Worm (Caenorhabditis elegans): ENCODE measurements around the gene F54C9.9.

Gene F54C9.9

ce11 chrII:8559188-8559587, 18.7 kb upstream of the F54C9.9 start:
- TF ChIP-seq ceh-27 (GFP tag; optimal IDR thresholded peaks at IDR 0.05) (no peak), ztf-3 (GFP tag; optimal IDR thresholded peaks at IDR 0.05) (no peak), nhr-120 (GFP tag; IDR thresholded peaks at IDR 0.05) (no peak), ztf-6 (GFP tag; IDR thresholded peaks at IDR 0.05) (no peak)

- TF ChIP-seq egrh-3 (GFP tag; IDR thresholded peaks at IDR 0.05) (no peak), Y67H2A.10 (GFP tag; conservative IDR thresholded peaks at IDR 0.05) (peak; percentile 94), repo-1 (tag; optimal IDR thresholded peaks at IDR 0.05) (peak; percentile 93), attf-3 (GFP tag; conservative IDR thresholded peaks at IDR 0.05) (peak; percentile 85), T07F8.4 (tag; optimal IDR thresholded peaks at IDR 0.05) (peak; percentile 65), dpl-1 (GFP tag; optimal IDR thresholded peaks at IDR 0.05) (peak; percentile 73), attf-6 (GFP tag; IDR thresholded peaks at IDR 0.05) (peak; percentile 53; the same call in 1 of the 2 replicates), zim-3 (tag; optimal IDR thresholded peaks at IDR 0.05) (peak; percentile 64), ztf-25 (GFP tag; IDR thresholded peaks at IDR 0.05) (0 out of 2 replicates have a peak, but pooled peaks have one; percentile 9), snpc-4 (GFP tag; optimal IDR thresholded peaks at IDR 0.05) (no peak), snpc-4 (tag; optimal IDR thresholded peaks at IDR 0.05) (peak in 3 of 4 experiments; percentile 84 to 89 (median 89)), Y56A3A.18 (GFP tag; IDR thresholded peaks at IDR 0.05) (peak; percentile 77; the same call in 1 of the 2 replicates), athp-1 (tag; optimal IDR thresholded peaks at IDR 0.05) (peak; percentile 89), bed-2 (GFP tag; IDR thresholded peaks at IDR 0.05) (peak; percentile 84; the same call in 1 of the 2 replicates), ceh-91 (GFP tag; IDR thresholded peaks at IDR 0.05) (peak; percentile 64), dpff-1 (tag; optimal IDR thresholded peaks at IDR 0.05) (no peak), let-607 (tag; optimal IDR thresholded peaks at IDR 0.05) (peak; percentile 99), hmg-20 (GFP tag; IDR thresholded peaks at IDR 0.05) (no peak; the same call in 1 of the 2 replicates), ztf-6 (GFP tag; IDR thresholded peaks at IDR 0.05) (peak; percentile 95), C06A6.2 (GFP tag; conservative IDR thresholded peaks at IDR 0.05) (peak; percentile 95), ama-1 (optimal IDR thresholded peaks at IDR 0.05) (peak; percentile 68), ama-1 (GFP tag; optimal IDR thresholded peaks at IDR 0.05) (no peak), D2030.7 (GFP tag; IDR thresholded peaks at IDR 0.05) (no peak), egl-44 (GFP tag; IDR thresholded peaks at IDR 0.05) (peak; percentile 94), gei-17 (GFP tag; optimal IDR thresholded peaks at IDR 0.05) (peak; percentile 82), sea-2 (GFP tag; IDR thresholded peaks at IDR 0.05) (no peak), sptf-2 (GFP tag; optimal IDR thresholded peaks at IDR 0.05) (no peak), F33H1.4 (GFP tag; IDR thresholded peaks at IDR 0.05) (peak; percentile 81), hsf-1 (GFP tag; IDR thresholded peaks at IDR 0.05) (0 out of 2 replicates have a peak, but pooled peaks have one; percentile 53), nhr-179 (tag; optimal IDR thresholded peaks at IDR 0.05) (no peak), lag-1 (GFP tag; IDR thresholded peaks at IDR 0.05) (peak; percentile 29; the same call in 1 of the 2 replicates), zfh-2 (GFP tag; conservative IDR thresholded peaks at IDR 0.05) (peak; percentile 95), nhr-90 (tag; optimal IDR thresholded peaks at IDR 0.05) (peak; percentile 95), nhr-120 (GFP tag; IDR thresholded peaks at IDR 0.05) (peak; percentile 80; the same call in 1 of the 2 replicates), somi-1 (GFP tag; optimal IDR thresholded peaks at IDR 0.05) (peak; percentile 93), B0261.1 (tag; optimal IDR thresholded peaks at IDR 0.05) (peak; percentile 38), xnd-1 (tag; optimal IDR thresholded peaks at IDR 0.05) (no peak), ets-4 (GFP tag; optimal IDR thresholded peaks at IDR 0.05) (peak; percentile 99), ceh-27 (GFP tag; optimal IDR thresholded peaks at IDR 0.05) (peak; percentile 100), lin-40 (tag; optimal IDR thresholded peaks at IDR 0.05) (peak; percentile 98), F10E7.11 (tag; optimal IDR thresholded peaks at IDR 0.05) (peak; percentile 23), Y79H2A.3 (GFP tag; conservative IDR thresholded peaks at IDR 0.05) (no peak), lin-54 (GFP tag; optimal IDR thresholded peaks at IDR 0.05) (peak; percentile 98), Y53G8AR.9 (GFP tag; conservative IDR thresholded peaks at IDR 0.05) (peak; percentile 98), dox-1 (GFP tag; IDR thresholded peaks at IDR 0.05) (no peak; the same call in none of the 2 replicates)
These were observed 16.6 kb upstream of the F54C9.9 start, which contains the start of gene iff-2 for ce11 chrII:8561227-8561626. Gene iff-2, minus strand, starts transcription at chrII:8561367.
